Worm (Caenorhabditis elegans) whole organism, L4 larva: ENCODE results near the gene C27B7.7.

Experiments
- ZK337.2 ChIP-seq: fragments of 200-800 bp; sonication (Bioruptor generic); IDR thresholded peaks from 2 replicates; pipeline ENCODE4 v1.3.6; 2022; ENCODE audit warnings: missing genetic modification reagents, missing genetic modification characterization, missing compliant biosample characterization
- aly-2 ChIP-seq: sonication (generic microtip); optimal IDR thresholded peaks from 2 replicates; lab custom pipeline; 2018; ENCODE audit warnings: missing biosample characterization, missing genetic modification characterization
- arid-1 ChIP-seq: fragments of 200-800 bp; sonication (Bioruptor generic); conservative IDR thresholded peaks from 2 replicates; pipeline ENCODE4 v1.3.6; 2022; ENCODE audit warnings: missing genetic modification reagents, missing genetic modification characterization, missing compliant biosample characterization
- ceh-32 ChIP-seq: sonication (generic microtip); optimal IDR thresholded peaks from 2 replicates; lab custom pipeline; 2016; ENCODE audit warnings: mild to moderate bottlenecking, missing genetic modification characterization, missing compliant biosample characterization; ENCODE audit not compliant: poor library complexity
- ceh-62 ChIP-seq: sonication (generic microtip); optimal IDR thresholded peaks from 2 replicates; lab custom pipeline; 2017; ENCODE audit warnings: missing biosample characterization, missing genetic modification characterization
- ceh-82 ChIP-seq: sonication (generic microtip); optimal IDR thresholded peaks from 2 replicates; lab custom pipeline; 2017; ENCODE audit warnings: missing biosample characterization, missing genetic modification characterization
- daf-16 ChIP-seq, 3 experiments: sonication (generic microtip); optimal IDR thresholded peaks; 2 replicates each; lab custom pipeline; 2016 to 2017; ENCODE audit warnings: missing genetic modification characterization in 3 of 3, missing genetic modification reagents in 3 of 3, mild to moderate bottlenecking in 2 of 3, missing compliant biosample characterization in 2 of 3, missing biosample characterization in 1 of 3, moderate library complexity in 1 of 3
- daf-19 ChIP-seq: fragments of 200-800 bp; sonication (Bioruptor generic); conservative IDR thresholded peaks from 2 replicates; pipeline ENCODE4 v1.3.6; 2022; ENCODE audit warnings: missing genetic modification characterization, missing compliant biosample characterization
- dmd-6 ChIP-seq: fragments of 200-800 bp; sonication (Bioruptor generic); IDR thresholded peaks from 2 replicates; pipeline ENCODE4 v1.3.6; 2022; ENCODE audit warnings: missing genetic modification reagents, missing genetic modification characterization, missing compliant biosample characterization
- dmd-8 ChIP-seq: fragments of 200-800 bp; sonication (Bioruptor generic); IDR thresholded peaks from 2 replicates; pipeline ENCODE4 v1.3.6; 2022; ENCODE audit warnings: missing genetic modification characterization, missing compliant biosample characterization
- dve-1 ChIP-seq: sonication (generic microtip); optimal IDR thresholded peaks from 2 replicates; lab custom pipeline; 2017; ENCODE audit warnings: antibody characterized with exemption, mild to moderate bottlenecking, missing genetic modification characterization, missing compliant biosample characterization; ENCODE audit not compliant: insufficient read depth
- fos-1 ChIP-seq: fragments of 150-350 bp; optimal IDR thresholded peaks from 2 replicates; lab custom pipeline; 2014; ENCODE audit warnings: missing biosample characterization, missing genetic modification characterization
- gei-8 ChIP-seq: fragments of 200-800 bp; sonication (Bioruptor generic); optimal IDR thresholded peaks from 2 replicates; lab custom pipeline; 2018; ENCODE audit warnings: mild to moderate bottlenecking, missing genetic modification characterization, missing compliant biosample characterization
- hif-1 ChIP-seq, 2 experiments: sonication (generic microtip); optimal IDR thresholded peaks; 2 replicates each; lab custom pipeline; 2016 to 2017; ENCODE audit warnings: missing compliant biosample characterization in 2 of 2, missing genetic modification characterization in 2 of 2, missing genetic modification reagents in 2 of 2, missing genotype in 2 of 2, mild to moderate bottlenecking in 1 of 2
- hlh-30 ChIP-seq: sonication (generic microtip); optimal IDR thresholded peaks from 2 replicates; lab custom pipeline; 2017; ENCODE audit warnings: antibody characterized with exemption, mild to moderate bottlenecking, missing genetic modification characterization, missing compliant biosample characterization; ENCODE audit not compliant: insufficient read depth
- lin-13 ChIP-seq: fragments of 150-350 bp; optimal IDR thresholded peaks from 2 replicates; lab custom pipeline; 2014; ENCODE audit warnings: missing biosample characterization, missing genetic modification reagents, missing genetic modification characterization
- lin-29 ChIP-seq: fragments of 200-800 bp; sonication (Bioruptor generic); IDR thresholded peaks from 2 replicates; pipeline ENCODE4 v1.3.6; 2022; ENCODE audit warnings: missing genetic modification reagents, missing genetic modification characterization, missing compliant biosample characterization
- lin-39 ChIP-seq: fragments of 150-350 bp; optimal IDR thresholded peaks from 2 replicates; lab custom pipeline; 2014; ENCODE audit warnings: missing biosample characterization, missing genetic modification reagents, missing genetic modification characterization
- lir-3 ChIP-seq: sonication (generic microtip); optimal IDR thresholded peaks from 2 replicates; lab custom pipeline; 2016; ENCODE audit warnings: mild to moderate bottlenecking, missing genetic modification characterization, missing compliant biosample characterization
- madf-5 ChIP-seq, 2 experiments: fragments of 200-800 bp; sonication (Bioruptor generic); IDR thresholded peaks; 2 replicates each; pipeline ENCODE4 v1.3.6; 2022; ENCODE audit warnings: missing compliant biosample characterization in 2 of 2, missing genetic modification characterization in 2 of 2
- madf-9 ChIP-seq: fragments of 200-800 bp; sonication (Bioruptor generic); conservative IDR thresholded peaks from 2 replicates; pipeline ENCODE4 v1.3.6; 2022; ENCODE audit warnings: missing genetic modification reagents, missing genetic modification characterization, missing compliant biosample characterization
- mxl-3 ChIP-seq: fragments of 200-800 bp; sonication (Bioruptor generic); optimal IDR thresholded peaks from 2 replicates; lab custom pipeline; 2018; ENCODE audit warnings: mild to moderate bottlenecking, missing genetic modification characterization, missing compliant biosample characterization
- nhr-11 ChIP-seq: fragments of 150-350 bp; optimal IDR thresholded peaks from 2 replicates; lab custom pipeline; 2014; ENCODE audit warnings: missing biosample characterization, missing genetic modification characterization
- nhr-111 ChIP-seq: fragments of 200-800 bp; sonication (Bioruptor generic); optimal IDR thresholded peaks from 2 replicates; lab custom pipeline; 2018; ENCODE audit warnings: mild to moderate bottlenecking, missing genetic modification characterization, missing compliant biosample characterization
- nhr-237 ChIP-seq: sonication (generic microtip); optimal IDR thresholded peaks from 2 replicates; lab custom pipeline; 2017; ENCODE audit warnings: missing biosample characterization, missing genetic modification characterization
- nhr-28 ChIP-seq: fragments of 150-350 bp; optimal IDR thresholded peaks from 2 replicates; lab custom pipeline; 2014; ENCODE audit warnings: missing biosample characterization, missing genetic modification characterization
- nhr-41 ChIP-seq: fragments of 200-800 bp; sonication (Bioruptor generic); IDR thresholded peaks from 2 replicates; pipeline ENCODE4 v1.3.6; 2022; ENCODE audit warnings: missing genetic modification reagents, missing genetic modification characterization, missing compliant biosample characterization
- nhr-42 ChIP-seq: fragments of 200-800 bp; sonication (Bioruptor generic); IDR thresholded peaks from 2 replicates; pipeline ENCODE4 v1.3.6; 2022; ENCODE audit warnings: missing genetic modification characterization, missing compliant biosample characterization
- nhr-6 ChIP-seq: fragments of 150-350 bp; optimal IDR thresholded peaks from 2 replicates; lab custom pipeline; 2014; ENCODE audit warnings: missing biosample characterization, missing genetic modification characterization
- nhr-76 ChIP-seq: fragments of 150-350 bp; optimal IDR thresholded peaks from 2 replicates; lab custom pipeline; 2014; ENCODE audit warnings: missing biosample characterization, missing genetic modification characterization
- pha-4 ChIP-seq, 2 experiments: fragments of 150-350 bp in 1 of 2; fragments of 200-800 bp in 1 of 2; sonication (Bioruptor generic) in 1 of 2; IDR thresholded peaks in 1 of 2; optimal IDR thresholded peaks in 1 of 2; 2 replicates each; pipeline versions ENCODE4 v1.3.6 to Lab custom; 2014 to 2022; ENCODE audit warnings: missing genetic modification characterization in 2 of 2, missing genetic modification reagents in 2 of 2, missing biosample characterization in 1 of 2, missing compliant biosample characterization in 1 of 2
- snpc-4 ChIP-seq: fragments of 150-350 bp; optimal IDR thresholded peaks from 2 replicates; lab custom pipeline; 2014; ENCODE audit warnings: missing biosample characterization, missing genetic modification characterization
- unc-130 ChIP-seq: sonication (generic microtip); optimal IDR thresholded peaks from 2 replicates; lab custom pipeline; 2016; ENCODE audit warnings: missing genetic modification reagents, missing genetic modification characterization, missing compliant biosample characterization
- unc-62 ChIP-seq, 3 experiments: fragments of 150-350 bp in 1 of 3; sonication (generic microtip); optimal IDR thresholded peaks in 2 of 3; peaks in 1 of 3; 1 replicate in 1 of 3; 2 replicates in 2 of 3; lab custom pipeline; 2014 to 2017; ENCODE audit warnings: missing biosample characterization in 3 of 3, missing genetic modification characterization in 3 of 3, missing genetic modification reagents in 3 of 3, missing genotype in 1 of 3
- vab-7 ChIP-seq: fragments of 200-800 bp; sonication (Bioruptor generic); IDR thresholded peaks from 2 replicates; pipeline ENCODE4 v1.3.6; 2022; ENCODE audit warnings: missing genetic modification reagents, missing genetic modification characterization, missing compliant biosample characterization

Gene C27B7.7

ce11 chrIV:8872958-8873357 is 33.9 kb upstream of the C27B7.7 start, which contains the start of gene C09G9.3:
Gene C09G9.3, minus strand, starts transcription at chrIV:8873058.
- TF ChIP-seq snpc-4: no peak
- no peak for TF ChIP-seq nhr-41 (GFP tag; lab: Robert Waterston, UW)
- TF ChIP-seq ceh-62 (tag; lab: Kevin White, UChicago): no peak

- no peak for TF ChIP-seq dmd-6 (GFP tag; lab: Robert Waterston, UW)
- no peak for TF ChIP-seq nhr-6 (tag; lab: Kevin White, UChicago)
- no peak for TF ChIP-seq nhr-111
- peak in 1 of 2 experiments; percentile 23 for TF ChIP-seq unc-62 (GFP tag; optimal IDR thresholded peaks at IDR 0.05 in 1 of 2; lab: Kevin White, UChicago)
- TF ChIP-seq unc-62 (tag; optimal IDR thresholded peaks at IDR 0.05; lab: Kevin White, UChicago): no peak
These were observed 33.0 kb upstream of the C27B7.7 start, which contains the start of gene hdl-2 for ce11 chrIV:8873847-8874246. Gene hdl-2, plus strand, starts transcription at chrIV:8874147.

DNA sequence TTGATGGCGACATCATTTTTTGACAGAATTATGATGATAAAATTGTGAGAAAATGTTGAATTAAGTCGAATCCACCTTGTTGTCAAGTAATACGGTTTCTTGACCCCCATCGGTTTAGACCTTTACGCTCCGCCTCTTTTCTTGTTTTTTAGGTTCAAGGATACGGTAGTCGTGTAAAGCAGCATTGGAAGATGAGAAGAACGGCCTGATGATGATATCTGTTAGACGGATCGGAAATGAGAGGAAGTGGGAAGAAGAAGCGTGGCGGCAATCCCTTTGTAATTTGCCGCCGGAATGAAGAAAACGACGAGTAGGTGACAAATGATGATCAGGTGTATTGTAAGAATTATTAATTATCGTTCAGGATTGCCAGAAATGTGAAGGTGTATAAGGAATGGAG is 27.0 kb upstream of the C27B7.7 start, which contains the start of gene npax-4:
npax-4 (minus strand) TSS at position 101 of the 400 bp plus-strand sequence.
- no peak for TF ChIP-seq fos-1 (tag; lab: Kevin White, UChicago)
- TF ChIP-seq vab-7 (GFP tag; lab: Robert Waterston, UW): no peak
- TF ChIP-seq madf-9 (GFP tag; lab: Robert Waterston, UW): no peak
- TF ChIP-seq lin-39 (tag; lab: Kevin White, UChicago): no peak
- TF ChIP-seq dve-1 (tag; lab: Kevin White, UChicago): no peak
- no peak for TF ChIP-seq nhr-237 (tag; lab: Kevin White, UChicago)
- no peak for TF ChIP-seq daf-19
- no peak for TF ChIP-seq nhr-41 (GFP tag; lab: Robert Waterston, UW)
- TF ChIP-seq ceh-32 (tag; lab: Kevin White, UChicago): no peak
- no peak for TF ChIP-seq dmd-8 (GFP tag; lab: Robert Waterston, UW)
- TF ChIP-seq pha-4 (GFP tag; IDR thresholded peaks at IDR 0.05; lab: Robert Waterston, UW): no peak
- TF ChIP-seq pha-4 (tag; optimal IDR thresholded peaks at IDR 0.05; lab: Kevin White, UChicago): no peak
- TF ChIP-seq ZK337.2 (GFP tag; lab: Robert Waterston, UW): no peak

- TF ChIP-seq snpc-4: no peak
- TF ChIP-seq mxl-3 (GFP tag; lab: Kevin White, UChicago): no peak
- no peak for TF ChIP-seq daf-16 (GFP tag; optimal IDR thresholded peaks at IDR 0.05; lab: Kevin White, UChicago)
- TF ChIP-seq daf-16 (tag; optimal IDR thresholded peaks at IDR 0.05; lab: Kevin White, UChicago): no peak
- TF ChIP-seq lir-3: no peak
- TF ChIP-seq nhr-28 (tag; lab: Kevin White, UChicago): no peak
- TF ChIP-seq gei-8 (GFP tag; lab: Kevin White, UChicago): no peak
- no peak for TF ChIP-seq aly-2
- TF ChIP-seq nhr-42 (GFP tag; lab: Robert Waterston, UW): no peak
- TF ChIP-seq lin-29: no peak
These were observed 25.7 kb upstream of the C27B7.7 start, which contains the start of gene C09G9.8 for ce11 chrIV:8881181-8881580. Gene C09G9.8, plus strand, starts transcription at chrIV:8881481.

ce11 chrIV:8886228-8886627 is 20.6 kb upstream of the C27B7.7 start, which contains the start of gene C09G9.5:
Gene C09G9.5, plus strand, starts transcription at chrIV:8886528.
- TF ChIP-seq lin-13 (GFP tag; lab: Kevin White, UChicago) (no peak), nhr-11 (no peak), hlh-30 (no peak), nhr-76 (tag; lab: Kevin White, UChicago) (no peak), unc-130 (no peak), nhr-111 (no peak), lin-39 (tag; lab: Kevin White, UChicago) (no peak), pha-4 (GFP tag; IDR thresholded peaks at IDR 0.05; lab: Robert Waterston, UW) (no peak), pha-4 (tag; optimal IDR thresholded peaks at IDR 0.05; lab: Kevin White, UChicago) (no peak), ceh-82 (tag; lab: Kevin White, UChicago) (no peak), madf-5 (GFP tag; IDR thresholded peaks at IDR 0.05; lab: Robert Waterston, UW) (no peak), hif-1 (tag; optimal IDR thresholded peaks at IDR 0.05; lab: Kevin White, UChicago) (no peak), ceh-62 (tag; lab: Kevin White, UChicago) (no peak), arid-1 (GFP tag; lab: Robert Waterston, UW) (no peak)
- TF ChIP-seq, all 104 proteins: peak for 0
